Worm (Caenorhabditis elegans) whole organism, L3 larva: Measurements from ENCODE around the gene ins-4.

Experiments used
- elt-2 ChIP-seq: sonication (generic microtip); optimal IDR thresholded peaks from 2 replicates; lab custom pipeline; 2016; ENCODE audit warnings: missing genetic modification reagents, mild to moderate bottlenecking, missing genetic modification characterization, missing compliant biosample characterization
- unc-39 ChIP-seq: sonication (generic microtip); optimal IDR thresholded peaks from 4 replicates; lab custom pipeline; 2017; ENCODE audit warnings: missing biosample characterization, missing genetic modification characterization

DNA sequence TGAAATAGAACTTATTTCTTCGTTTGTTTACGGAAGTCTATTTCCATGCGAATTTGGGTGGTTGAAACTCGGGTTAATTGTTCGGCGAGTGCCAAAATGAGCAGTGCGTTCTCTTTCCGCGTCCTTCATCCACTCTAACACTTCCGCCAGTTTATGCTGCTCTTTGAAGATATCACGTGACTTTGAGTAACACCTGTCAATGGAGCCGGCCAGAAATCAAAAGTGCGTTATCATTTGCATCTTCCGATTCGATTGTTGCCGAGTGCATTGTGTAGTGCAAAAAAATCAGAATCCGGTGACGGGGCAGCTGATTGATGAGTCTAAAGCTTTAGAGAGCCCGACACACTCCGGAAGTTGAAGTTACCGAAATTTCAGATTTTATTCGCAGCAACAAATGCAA, 4.8 kb downstream of the ins-4 start:
- TF ChIP-seq unc-39 (tag; lab: Kevin White, UChicago) (no peak), elt-2 (tag; lab: Kevin White, UChicago) (no peak)
